Worm (Caenorhabditis elegans) whole organism, L4/young adult: ENCODE results near the gene hsp-12.3.

Source experiments
- W03F9.2 ChIP-seq: fragments of 150-350 bp; optimal IDR thresholded peaks from 2 replicates; lab custom pipeline; 2014; ENCODE audit warnings: missing biosample characterization, missing genetic modification characterization
- dao-5 ChIP-seq: sonication (generic microtip); optimal IDR thresholded peaks from 2 replicates; lab custom pipeline; 2016; ENCODE audit warnings: missing genotype, missing genetic modification characterization, moderate library complexity, missing compliant biosample characterization
- him-1 ChIP-seq: sonication (generic microtip); optimal IDR thresholded peaks from 2 replicates; lab custom pipeline; 2016; ENCODE audit warnings: missing genotype, missing genetic modification reagents, missing genetic modification characterization, missing compliant biosample characterization

hsp-12.3 gene

ce11 chrIV:9403761-9404420, 41.4 kb downstream of the hsp-12.3 start:
- no peak for TF ChIP-seq dao-5 (tag; lab: Kevin White, UChicago)
- TF ChIP-seq W03F9.2 (tag; lab: Kevin White, UChicago), result no peak
- TF ChIP-seq him-1, result no peak

- TF ChIP-seq him-1 (no peak), W03F9.2 (tag; lab: Kevin White, UChicago) (no peak), dao-5 (tag; lab: Kevin White, UChicago) (no peak)
Measured at ce11 chrIV:9401715-9402114, 43.6 kb downstream of the hsp-12.3 start, which contains the start of gene F56D5.6. F56D5.6 (plus strand) TSS chrIV:9401922.

- TF ChIP-seq him-1 (no peak), dao-5 (tag; lab: Kevin White, UChicago) (no peak), W03F9.2 (tag; lab: Kevin White, UChicago) (no peak)
Measured at ce11 chrIV:9398512-9398911, 46.8 kb downstream of the hsp-12.3 start, which contains the start of gene F56D5.2. F56D5.2 (minus strand) TSS chrIV:9398612.

- TF ChIP-seq W03F9.2 (tag; lab: Kevin White, UChicago) (no peak), dao-5 (tag; lab: Kevin White, UChicago) (no peak), him-1 (no peak)
Measured at ce11 chrIV:9397278-9397677, 48.0 kb downstream of the hsp-12.3 start, which contains the start of gene F56D5.3. F56D5.3 (plus strand) TSS chrIV:9397578.

ce11 chrIV:9396118-9396517, 49.2 kb downstream of the hsp-12.3 start, which contains the start of gene col-121:
col-121 (minus strand) TSS chrIV:9396218.
- no peak for TF ChIP-seq him-1
- no peak for TF ChIP-seq dao-5 (tag; lab: Kevin White, UChicago)
- TF ChIP-seq W03F9.2 (tag; lab: Kevin White, UChicago), result no peak
